Worm (Caenorhabditis elegans) whole organism, late embryonic: ENCODE results near the gene txdc-12.2.

ENCODE experiments used
- C08G9.2 ChIP-seq: sonication (generic microtip); optimal IDR thresholded peaks from 2 replicates; lab custom pipeline; 2016; ENCODE audit warnings: mild to moderate bottlenecking, missing genetic modification characterization, moderate library complexity, missing compliant biosample characterization
- F13H6.1 ChIP-seq: sonication (generic microtip); optimal IDR thresholded peaks from 2 replicates; lab custom pipeline; 2016; ENCODE audit warnings: missing genetic modification characterization, missing compliant biosample characterization
- K02D7.2 ChIP-seq: sonication (generic microtip); optimal IDR thresholded peaks from 2 replicates; lab custom pipeline; 2017; ENCODE audit warnings: mild to moderate bottlenecking, missing genetic modification characterization, missing compliant biosample characterization
- T23F11.4 ChIP-seq: fragments of 200-800 bp; sonication (Bioruptor generic); optimal IDR thresholded peaks from 2 replicates; lab custom pipeline; 2018; ENCODE audit warnings: mild to moderate bottlenecking, missing genetic modification characterization, missing compliant biosample characterization
- Y22D7AL.16 ChIP-seq: sonication (generic microtip); optimal IDR thresholded peaks from 2 replicates; lab custom pipeline; 2016; ENCODE audit warnings: missing genetic modification characterization, missing compliant biosample characterization
- ceh-14 ChIP-seq: sonication (generic microtip); optimal IDR thresholded peaks from 2 replicates; lab custom pipeline; 2016; ENCODE audit warnings: missing genotype, missing genetic modification characterization, missing compliant biosample characterization
- ceh-19 ChIP-seq: fragments of 200-800 bp; sonication (Bioruptor generic); optimal IDR thresholded peaks from 2 replicates; lab custom pipeline; 2018; ENCODE audit warnings: mild to moderate bottlenecking, missing genetic modification characterization, missing compliant biosample characterization
- ceh-2 ChIP-seq: sonication (generic microtip); optimal IDR thresholded peaks from 2 replicates; lab custom pipeline; 2016; ENCODE audit warnings: missing genotype, missing genetic modification characterization, missing compliant biosample characterization
- ceh-22 ChIP-seq: sonication (generic microtip); optimal IDR thresholded peaks from 2 replicates; lab custom pipeline; 2017; ENCODE audit warnings: missing biosample characterization, missing genetic modification characterization
- ceh-24 ChIP-seq: sonication (generic microtip); optimal IDR thresholded peaks from 2 replicates; lab custom pipeline; 2016; ENCODE audit warnings: mild to moderate bottlenecking, missing genetic modification characterization, missing compliant biosample characterization
- ceh-30 ChIP-seq: fragments of 150-350 bp; optimal IDR thresholded peaks from 2 replicates; lab custom pipeline; 2014; ENCODE audit warnings: missing biosample characterization, missing genetic modification characterization
- ceh-34 ChIP-seq: sonication (generic microtip); optimal IDR thresholded peaks from 2 replicates; lab custom pipeline; 2016; ENCODE audit warnings: mild to moderate bottlenecking, missing genetic modification characterization, missing compliant biosample characterization
- ceh-48 ChIP-seq: sonication (generic microtip); optimal IDR thresholded peaks from 2 replicates; lab custom pipeline; 2016; ENCODE audit warnings: missing genetic modification characterization, inconsistent platforms, missing compliant biosample characterization
- ceh-9 ChIP-seq: sonication (generic microtip); optimal IDR thresholded peaks from 2 replicates; lab custom pipeline; 2016; ENCODE audit warnings: mild to moderate bottlenecking, missing genetic modification characterization, inconsistent platforms, missing compliant biosample characterization
- che-1 ChIP-seq: sonication (generic microtip); optimal IDR thresholded peaks from 2 replicates; lab custom pipeline; 2016; ENCODE audit warnings: mild to moderate bottlenecking, missing genetic modification characterization, missing compliant biosample characterization
- dmd-4 ChIP-seq: sonication (generic microtip); optimal IDR thresholded peaks from 2 replicates; lab custom pipeline; 2016; ENCODE audit warnings: borderline replicate concordance, missing genetic modification characterization, missing compliant biosample characterization
- dve-1 ChIP-seq: sonication (generic microtip); optimal IDR thresholded peaks from 2 replicates; lab custom pipeline; 2017; ENCODE audit warnings: antibody characterized with exemption, mild to moderate bottlenecking, missing genetic modification characterization, missing compliant biosample characterization
- elt-2 ChIP-seq: sonication (generic microtip); optimal IDR thresholded peaks from 2 replicates; lab custom pipeline; 2016; ENCODE audit warnings: missing genetic modification reagents, missing genetic modification characterization, missing compliant biosample characterization
- elt-4 ChIP-seq: sonication (generic microtip); optimal IDR thresholded peaks from 2 replicates; lab custom pipeline; 2016; ENCODE audit warnings: missing genetic modification characterization, missing compliant biosample characterization
- ets-4 ChIP-seq: sonication (generic microtip); optimal IDR thresholded peaks from 2 replicates; lab custom pipeline; 2016; ENCODE audit warnings: missing genetic modification characterization, missing compliant biosample characterization
- eyg-1 ChIP-seq: sonication (generic microtip); optimal IDR thresholded peaks from 2 replicates; lab custom pipeline; 2016; ENCODE audit warnings: missing genotype, missing genetic modification characterization, missing compliant biosample characterization
- fax-1 ChIP-seq: sonication (generic microtip); optimal IDR thresholded peaks from 2 replicates; lab custom pipeline; 2016; ENCODE audit warnings: missing genotype, missing genetic modification characterization, missing compliant biosample characterization
- hlh-15 ChIP-seq: sonication (generic microtip); optimal IDR thresholded peaks from 2 replicates; lab custom pipeline; 2016; ENCODE audit warnings: missing genetic modification characterization, missing compliant biosample characterization
- hlh-6 ChIP-seq: sonication (generic microtip); optimal IDR thresholded peaks from 2 replicates; lab custom pipeline; 2016; ENCODE audit warnings: missing genotype, missing genetic modification characterization, missing compliant biosample characterization
- lim-6 ChIP-seq: sonication (generic microtip); optimal IDR thresholded peaks from 2 replicates; lab custom pipeline; 2016; ENCODE audit warnings: missing genetic modification characterization, missing compliant biosample characterization
- lin-11 ChIP-seq: fragments of 200-800 bp; sonication (Bioruptor generic); optimal IDR thresholded peaks from 2 replicates; lab custom pipeline; 2018; ENCODE audit warnings: mild to moderate bottlenecking, missing genetic modification characterization, missing compliant biosample characterization
- madf-2 ChIP-seq: sonication (generic microtip); optimal IDR thresholded peaks from 2 replicates; lab custom pipeline; 2017; ENCODE audit warnings: missing genetic modification characterization, missing compliant biosample characterization
- nhr-232 ChIP-seq: sonication (generic microtip); optimal IDR thresholded peaks from 2 replicates; lab custom pipeline; 2016; ENCODE audit warnings: missing genetic modification characterization, missing compliant biosample characterization
- npax-4 ChIP-seq: sonication (generic microtip); optimal IDR thresholded peaks from 2 replicates; lab custom pipeline; 2016; ENCODE audit warnings: missing genetic modification characterization, missing compliant biosample characterization
- pag-3 ChIP-seq: sonication (generic microtip); optimal IDR thresholded peaks from 2 replicates; lab custom pipeline; 2016; ENCODE audit warnings: missing compliant biosample characterization, missing genetic modification characterization, borderline replicate concordance
- pha-2 ChIP-seq: sonication (generic microtip); optimal IDR thresholded peaks from 2 replicates; lab custom pipeline; 2017; ENCODE audit warnings: mild to moderate bottlenecking, missing genetic modification characterization, missing compliant biosample characterization
- pha-4 ChIP-seq: fragments of 150-350 bp; optimal IDR thresholded peaks from 2 replicates; lab custom pipeline; 2018; ENCODE audit warnings: missing biosample characterization, missing genetic modification reagents, missing genetic modification characterization
- pqm-1 ChIP-seq: sonication (generic microtip); optimal IDR thresholded peaks from 2 replicates; lab custom pipeline; 2016; ENCODE audit warnings: missing genetic modification characterization, missing compliant biosample characterization
- sox-2 ChIP-seq: fragments of 200-800 bp; sonication (Bioruptor generic); IDR thresholded peaks from 2 replicates; pipeline ENCODE4 v1.3.6; 2022; ENCODE audit warnings: missing genetic modification reagents, missing genetic modification characterization, missing compliant biosample characterization
- unc-3 ChIP-seq, 2 experiments: fragments of 200-800 bp in 1 of 2; sonication (Bioruptor generic) in 1 of 2; sonication (generic microtip) in 1 of 2; conservative IDR thresholded peaks in 1 of 2; optimal IDR thresholded peaks in 1 of 2; 2 replicates each; pipeline versions ENCODE4 v1.3.6 to Lab custom; 2016 to 2022; ENCODE audit warnings: missing compliant biosample characterization in 2 of 2, missing genetic modification characterization in 2 of 2, missing genetic modification reagents in 1 of 2
- unc-42 ChIP-seq: sonication (generic microtip); optimal IDR thresholded peaks from 2 replicates; lab custom pipeline; 2016; ENCODE audit warnings: missing genotype, missing genetic modification characterization, missing compliant biosample characterization
- unc-55 ChIP-seq: sonication (generic microtip); optimal IDR thresholded peaks from 2 replicates; lab custom pipeline; 2017; ENCODE audit warnings: missing biosample characterization, missing genetic modification reagents, missing genetic modification characterization
- zip-5 ChIP-seq: sonication (generic microtip); optimal IDR thresholded peaks from 2 replicates; lab custom pipeline; 2016; ENCODE audit warnings: missing genetic modification characterization, missing compliant biosample characterization

txdc-12.2 gene

DNA sequence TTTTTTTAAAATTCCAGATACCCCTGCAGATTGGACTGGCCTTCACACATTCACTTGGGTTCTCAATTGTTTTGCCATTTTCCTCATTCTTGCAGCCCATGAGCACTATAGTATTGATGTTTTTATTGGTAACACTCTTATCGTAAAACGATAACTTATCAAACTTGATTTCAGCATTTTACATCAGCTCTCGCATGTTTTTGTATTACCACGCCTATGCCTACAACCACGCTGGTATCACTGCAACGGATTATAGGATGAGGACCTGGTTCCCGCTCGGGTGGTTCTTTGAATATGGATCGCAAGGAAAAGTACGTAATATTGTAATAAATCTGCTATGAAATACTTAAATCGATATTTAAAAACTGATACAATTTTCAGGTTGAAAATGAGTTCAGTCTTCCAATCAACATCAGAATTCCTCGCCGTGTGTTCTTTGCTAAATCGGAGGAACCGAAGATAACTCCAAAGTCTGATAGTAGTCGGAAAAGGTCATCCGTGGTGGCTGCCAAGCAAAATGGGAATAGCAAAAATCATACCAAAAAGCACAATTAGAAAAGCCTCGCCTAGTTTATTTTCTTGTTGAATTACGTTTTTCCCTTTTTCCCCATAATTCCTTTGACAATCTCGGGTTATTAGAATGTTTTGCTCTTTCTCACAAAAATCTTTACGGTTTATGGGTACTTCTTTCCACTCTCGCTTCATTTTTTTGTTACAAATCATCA is 36.5 kb downstream of the txdc-12.2 start:
- TF ChIP-seq C08G9.2 (tag; lab: Kevin White, UChicago) (no peak), F13H6.1 (tag; lab: Kevin White, UChicago) (no peak), T23F11.4 (GFP tag; lab: Kevin White, UChicago) (no peak), ceh-22 (tag; lab: Kevin White, UChicago) (no peak), ceh-34 (tag; lab: Kevin White, UChicago) (no peak), ceh-9 (no peak), zip-5 (tag; lab: Kevin White, UChicago) (no peak), pag-3 (tag; lab: Kevin White, UChicago) (no peak), ceh-19 (GFP tag; lab: Kevin White, UChicago) (no peak)

DNA sequence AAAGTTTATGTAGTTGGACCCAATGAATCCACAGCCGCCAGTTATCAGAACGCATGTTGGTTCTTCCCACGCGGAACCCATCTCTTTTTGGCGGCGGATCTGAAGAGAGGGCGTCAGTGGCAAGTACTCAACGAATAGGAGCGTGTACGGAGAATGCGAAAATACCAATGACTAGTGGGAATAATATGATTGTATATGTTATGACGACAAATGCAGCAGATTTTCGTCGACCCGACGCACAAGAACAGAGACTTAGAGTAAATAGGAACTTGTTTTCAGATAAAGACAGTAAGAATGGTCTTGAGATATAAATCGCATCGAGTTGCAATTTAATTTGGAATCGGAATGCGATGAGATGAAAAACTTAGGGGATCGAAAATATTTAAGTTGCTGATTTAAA is 38.8 kb downstream of the txdc-12.2 start, which contains the start of gene bus-5:
Gene bus-5 (minus strand): TSS at position 101 of the 400 bp plus-strand sequence.
- TF ChIP-seq eyg-1: no peak
- no peak for TF ChIP-seq hlh-6 (tag; lab: Kevin White, UChicago)
- no peak for TF ChIP-seq unc-3 (GFP tag; conservative IDR thresholded peaks at IDR 0.05; lab: Robert Waterston, UW)
- no peak for TF ChIP-seq unc-3 (tag; optimal IDR thresholded peaks at IDR 0.05; lab: Kevin White, UChicago)
- no peak for TF ChIP-seq ceh-19 (GFP tag; lab: Kevin White, UChicago)
- no peak for TF ChIP-seq elt-4
- TF ChIP-seq pqm-1 (tag; lab: Kevin White, UChicago): no peak
- TF ChIP-seq dve-1 (tag; lab: Kevin White, UChicago): no peak
- no peak for TF ChIP-seq ceh-14 (tag; lab: Kevin White, UChicago)
- no peak for TF ChIP-seq hlh-15
- TF ChIP-seq fax-1 (tag; lab: Kevin White, UChicago): no peak
- TF ChIP-seq ceh-48 (tag; lab: Kevin White, UChicago): no peak
- TF ChIP-seq ceh-30 (tag; lab: Kevin White, UChicago): no peak
- TF ChIP-seq sox-2 (GFP tag; lab: Robert Waterston, UW): no peak
- TF ChIP-seq pha-4 (tag; lab: Kevin White, UChicago): no peak
- TF ChIP-seq lim-6 (tag; lab: Kevin White, UChicago): no peak
- no peak for TF ChIP-seq madf-2
- TF ChIP-seq Y22D7AL.16 (tag; lab: Kevin White, UChicago): no peak
- TF ChIP-seq che-1 (tag; lab: Kevin White, UChicago): no peak
- no peak for TF ChIP-seq elt-2 (tag; lab: Kevin White, UChicago)
- TF ChIP-seq unc-42 (tag; lab: Kevin White, UChicago): no peak

DNA sequence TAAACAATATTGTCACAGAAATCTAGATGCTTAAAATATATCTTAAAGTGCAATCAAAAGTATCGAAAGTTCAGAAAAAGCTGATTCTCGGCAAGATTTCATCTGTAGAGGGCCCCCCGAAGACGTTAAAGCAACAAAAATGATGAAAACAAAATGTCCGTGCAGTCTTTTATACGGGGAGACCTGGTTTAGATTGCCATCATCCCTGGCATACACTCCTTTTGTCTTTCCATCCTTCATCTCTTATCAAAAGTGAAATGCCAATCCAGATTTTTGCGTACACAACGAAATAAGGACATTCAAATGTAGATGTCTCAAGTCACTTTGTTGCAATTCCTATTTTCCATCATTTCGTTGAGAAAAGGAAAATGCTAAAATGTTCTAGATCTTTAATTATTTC is 39.9 kb downstream of the txdc-12.2 start:
- no peak for TF ChIP-seq ets-4 (tag; lab: Kevin White, UChicago)
- TF ChIP-seq ceh-9: no peak
- TF ChIP-seq dmd-4 (tag; lab: Kevin White, UChicago): no peak
- no peak for TF ChIP-seq nhr-232 (tag; lab: Kevin White, UChicago)
- no peak for TF ChIP-seq lin-11 (tag; lab: Kevin White, UChicago)
- TF ChIP-seq pha-2: no peak
- no peak for TF ChIP-seq che-1 (tag; lab: Kevin White, UChicago)
- TF ChIP-seq ceh-24 (tag; lab: Kevin White, UChicago): no peak
- TF ChIP-seq F13H6.1 (tag; lab: Kevin White, UChicago): no peak
- TF ChIP-seq npax-4 (tag; lab: Kevin White, UChicago): no peak
- TF ChIP-seq unc-55 (GFP tag; lab: Kevin White, UChicago): no peak
- no peak for TF ChIP-seq hlh-15
- no peak for TF ChIP-seq ceh-22 (tag; lab: Kevin White, UChicago)
- no peak for TF ChIP-seq K02D7.2
- TF ChIP-seq ceh-2: no peak
- no peak for TF ChIP-seq pag-3 (tag; lab: Kevin White, UChicago)
- no peak for TF ChIP-seq fax-1 (tag; lab: Kevin White, UChicago)
- TF ChIP-seq lim-6 (tag; lab: Kevin White, UChicago): no peak
- TF ChIP-seq, all 69 proteins: peak for 0
